ENCODE assay signal across 5 worm cellular contexts in the genomic region with DNA sequence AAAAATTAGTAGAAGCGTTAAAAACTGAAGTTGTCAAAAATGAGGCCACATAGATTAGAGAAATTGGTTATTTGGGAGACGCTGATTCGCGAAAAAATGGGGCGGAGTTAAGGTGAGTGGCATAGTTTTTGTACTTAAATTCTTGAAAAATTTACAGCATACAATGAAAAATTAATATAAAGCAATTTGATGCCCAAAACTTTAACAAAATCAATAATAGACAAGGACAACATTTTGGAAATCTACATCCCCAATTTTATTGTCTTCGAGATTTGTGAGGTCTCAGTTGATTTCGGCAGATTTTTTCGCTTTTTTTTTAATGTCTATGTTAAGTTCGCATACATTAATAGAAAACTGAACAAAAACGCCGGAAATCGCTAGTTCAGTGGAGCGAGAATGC.
TF ChIP-seq lines count a peak whose summit lies in the region.

No protein-coding gene starts in this region.

TF ChIP-seq in whole organism, L1 larva, 84 proteins besides CTCF, POLR2A, EP300 and RAD21 (continues in another document):
- peak; percentile 11 for TF ChIP-seq vab-15 (tag; optimal IDR thresholded peaks at IDR 0.05; lab: Kevin White, UChicago)
- peak; percentile 65; the same call in 1 of the 2 replicates for TF ChIP-seq ceh-88 (GFP tag; IDR thresholded peaks at IDR 0.05; lab: Robert Waterston, UW)
- TF ChIP-seq nhr-47 (tag; optimal IDR thresholded peaks at IDR 0.05; lab: Kevin White, UChicago) = peak; percentile 77
- TF ChIP-seq C04F5.9 (tag; optimal IDR thresholded peaks at IDR 0.05; lab: Kevin White, UChicago) = peak; percentile 27
- no peak for TF ChIP-seq zip-4 (GFP tag; optimal IDR thresholded peaks at IDR 0.05; lab: Kevin White, UChicago)
- TF ChIP-seq sox-4 (tag; optimal IDR thresholded peaks at IDR 0.05; lab: Kevin White, UChicago) = peak; percentile 76
- peak; percentile 22 for TF ChIP-seq efl-3 (GFP tag; optimal IDR thresholded peaks at IDR 0.05; lab: Kevin White, UChicago)
- TF ChIP-seq nhr-85 (tag; lab: Kevin White, UChicago) = peak; percentile 82
- TF ChIP-seq F16B12.6 (tag; optimal IDR thresholded peaks at IDR 0.05; lab: Kevin White, UChicago) = no peak
- peak; percentile 41 for TF ChIP-seq lin-14 (GFP tag; optimal IDR thresholded peaks at IDR 0.05; lab: Kevin White, UChicago)
- TF ChIP-seq lsy-2 (tag; optimal IDR thresholded peaks at IDR 0.05; lab: Kevin White, UChicago) = peak in 1 of 2 experiments; percentile 50
- TF ChIP-seq nhr-90 (tag; optimal IDR thresholded peaks at IDR 0.05; lab: Kevin White, UChicago; ENCODE audit: poor library complexity) = peak; percentile 86
- no peak for TF ChIP-seq nhr-237 (tag; optimal IDR thresholded peaks at IDR 0.05; lab: Kevin White, UChicago)
- peak; percentile 60 for TF ChIP-seq xbp-1 (tag; optimal IDR thresholded peaks at IDR 0.05; lab: Kevin White, UChicago)
- peak; percentile 75 for TF ChIP-seq fkh-8 (tag; optimal IDR thresholded peaks at IDR 0.05; lab: Kevin White, UChicago)
- peak; percentile 54 for TF ChIP-seq unc-86 (tag; optimal IDR thresholded peaks at IDR 0.05; lab: Kevin White, UChicago)
- TF ChIP-seq elt-2 (tag; optimal IDR thresholded peaks at IDR 0.05; lab: Kevin White, UChicago) = peak; percentile 21

TF ChIP-seq in whole organism, L3 larva, 47 proteins besides CTCF, POLR2A, EP300 and RAD21:
- TF ChIP-seq hmg-11 (tag; optimal IDR thresholded peaks at IDR 0.05; lab: Kevin White, UChicago) = no peak
- peak; percentile 44 for TF ChIP-seq nfya-1 (tag; optimal IDR thresholded peaks at IDR 0.05; lab: Kevin White, UChicago; ENCODE audit: insufficient read depth)

TF ChIP-seq in whole organism, early embryonic, 17 proteins besides CTCF, POLR2A, EP300 and RAD21:
- no peak for TF ChIP-seq tbx-37 (GFP tag; conservative IDR thresholded peaks at IDR 0.05; lab: Robert Waterston, UW)
- peak; percentile 68 for TF ChIP-seq B0310.2 (tag; optimal IDR thresholded peaks at IDR 0.05; lab: Kevin White, UChicago)
- peak; percentile 42 for TF ChIP-seq tra-4 (tag; optimal IDR thresholded peaks at IDR 0.05; lab: Kevin White, UChicago)
- TF ChIP-seq sea-1 (GFP tag; conservative IDR thresholded peaks at IDR 0.05; lab: Robert Waterston, UW) = no peak
- TF ChIP-seq ceh-13 (GFP tag; optimal IDR thresholded peaks at IDR 0.05; lab: Kevin White, UChicago) = peak; percentile 42
- TF ChIP-seq ets-7 (tag; optimal IDR thresholded peaks at IDR 0.05; lab: Kevin White, UChicago) = peak; percentile 49
- TF ChIP-seq tbx-11 (GFP tag; IDR thresholded peaks at IDR 0.05; lab: Robert Waterston, UW) = no peak
- no peak for TF ChIP-seq ama-1 (optimal IDR thresholded peaks at IDR 0.05; lab: Kevin White, UChicago)
- TF ChIP-seq pes-1 (GFP tag; IDR thresholded peaks at IDR 0.05; lab: Robert Waterston, UW) = peak; percentile 20; the same call in 1 of the 2 replicates
- TF ChIP-seq scrt-1 (GFP tag; IDR thresholded peaks at IDR 0.05; lab: Robert Waterston, UW) = no peak
- no peak for TF ChIP-seq flt-1 (GFP tag; IDR thresholded peaks at IDR 0.05; lab: Robert Waterston, UW)
- no peak for TF ChIP-seq F13C5.2 (tag; optimal IDR thresholded peaks at IDR 0.05; lab: Kevin White, UChicago)
- no peak for TF ChIP-seq hmg-4 (GFP tag; optimal IDR thresholded peaks at IDR 0.05; lab: Kevin White, UChicago)
- peak; percentile 40 for TF ChIP-seq hnd-1 (tag; optimal IDR thresholded peaks at IDR 0.05; lab: Kevin White, UChicago)
- TF ChIP-seq aly-1 (tag; optimal IDR thresholded peaks at IDR 0.05; lab: Kevin White, UChicago) = no peak
- no peak for TF ChIP-seq ceh-36 (tag; optimal IDR thresholded peaks at IDR 0.05; lab: Kevin White, UChicago)
- TF ChIP-seq hmbx-1 (tag; optimal IDR thresholded peaks at IDR 0.05; lab: Kevin White, UChicago) = peak; percentile 56
TF ChIP-seq in whole organism, early embryonic: peak in this region for 7.

TF ChIP-seq in whole organism, midembryonic, 9 proteins besides CTCF, POLR2A, EP300 and RAD21:
- TF ChIP-seq klf-2 (GFP tag; conservative IDR thresholded peaks at IDR 0.05; lab: Robert Waterston, UW) (peak; percentile 56; the same call in 1 of the 2 replicates), ztf-29 (GFP tag; IDR thresholded peaks at IDR 0.05; lab: Robert Waterston, UW) (no peak), tab-1 (GFP tag; IDR thresholded peaks at IDR 0.05; lab: Robert Waterston, UW) (no peak), med-1 (GFP tag; optimal IDR thresholded peaks at IDR 0.05; lab: Kevin White, UChicago; ENCODE audit: insufficient read depth) (no peak), cog-1 (tag; optimal IDR thresholded peaks at IDR 0.05; lab: Kevin White, UChicago) (peak; percentile 66), flt-1 (GFP tag; IDR thresholded peaks at IDR 0.05; lab: Robert Waterston, UW) (0 out of 2 replicates have a peak, but pooled peaks have one; percentile 29)
TF ChIP-seq in whole organism, midembryonic: peak in this region for 3.

TF ChIP-seq in whole organism, young adult, 124 proteins besides CTCF, POLR2A, EP300 and RAD21:
- TF ChIP-seq ceh-100 (GFP tag; IDR thresholded peaks at IDR 0.05; lab: Robert Waterston, UW) = peak; percentile 86
- TF ChIP-seq bed-2 (GFP tag; IDR thresholded peaks at IDR 0.05; lab: Robert Waterston, UW) = 0 out of 2 replicates have a peak, but pooled peaks have one; percentile 8
- TF ChIP-seq ccch-3 (GFP tag; optimal IDR thresholded peaks at IDR 0.05; lab: Kevin White, UChicago) = peak; percentile 5
- no peak for TF ChIP-seq tbp1 (GFP tag; optimal IDR thresholded peaks at IDR 0.05; lab: Kevin White, UChicago)
- no peak for TF ChIP-seq ztf-3 (GFP tag; optimal IDR thresholded peaks at IDR 0.05; lab: Kevin White, UChicago)
- TF ChIP-seq unc-130 (GFP tag; optimal IDR thresholded peaks at IDR 0.05; lab: Kevin White, UChicago) = peak; percentile 7
TF ChIP-seq in whole organism, young adult: peak in this region for 4.

Comparison
In these comparisons a context has a peak if more than half of its experiments do, and no peak if none do; other contexts are left out.
1. Of the 8 proteins assayed by ChIP-seq in both whole organism, young adult and whole organism, L1 larva: peak only in whole organism, young adult: unc-130; only in whole organism, L1 larva: efl-1 and nhr-90; in both: none; in neither: 4; mixed calls (peak in some experiments, not most) for 1.